Worm (Caenorhabditis elegans) whole organism, late embryonic: ENCODE measurements around the gene clec-243.

Experiments
- eyg-1 ChIP-seq: sonication (generic microtip); optimal IDR thresholded peaks from 2 replicates; lab custom pipeline; 2016; ENCODE audit warnings: missing genotype, missing genetic modification characterization, missing compliant biosample characterization
- hlh-30 ChIP-seq: sonication (generic microtip); optimal IDR thresholded peaks from 2 replicates; lab custom pipeline; 2017; ENCODE audit warnings: antibody characterized with exemption, missing genetic modification characterization, missing compliant biosample characterization; ENCODE audit not compliant: insufficient read depth
- nhr-11 ChIP-seq: fragments of 150-350 bp; optimal IDR thresholded peaks from 2 replicates; lab custom pipeline; 2014; ENCODE audit warnings: missing biosample characterization, missing genetic modification characterization
- odd-2 ChIP-seq: sonication (generic microtip); optimal IDR thresholded peaks from 2 replicates; lab custom pipeline; 2017; ENCODE audit warnings: antibody characterized with exemption, mild to moderate bottlenecking, missing genetic modification characterization, missing compliant biosample characterization
- pat-9 ChIP-seq: fragments of 200-800 bp; sonication (Bioruptor generic); optimal IDR thresholded peaks from 2 replicates; lab custom pipeline; 2018; ENCODE audit warnings: mild to moderate bottlenecking, missing genetic modification characterization, moderate library complexity, missing compliant biosample characterization
- pha-2 ChIP-seq: sonication (generic microtip); optimal IDR thresholded peaks from 2 replicates; lab custom pipeline; 2017; ENCODE audit warnings: mild to moderate bottlenecking, missing genetic modification characterization, missing compliant biosample characterization
- tbx-2 ChIP-seq: sonication (generic microtip); optimal IDR thresholded peaks from 2 replicates; lab custom pipeline; 2016; ENCODE audit warnings: missing genetic modification characterization, missing compliant biosample characterization
- unc-86 ChIP-seq: sonication (generic microtip); optimal IDR thresholded peaks from 2 replicates; lab custom pipeline; 2016; ENCODE audit warnings: missing genetic modification characterization, missing compliant biosample characterization

DNA sequence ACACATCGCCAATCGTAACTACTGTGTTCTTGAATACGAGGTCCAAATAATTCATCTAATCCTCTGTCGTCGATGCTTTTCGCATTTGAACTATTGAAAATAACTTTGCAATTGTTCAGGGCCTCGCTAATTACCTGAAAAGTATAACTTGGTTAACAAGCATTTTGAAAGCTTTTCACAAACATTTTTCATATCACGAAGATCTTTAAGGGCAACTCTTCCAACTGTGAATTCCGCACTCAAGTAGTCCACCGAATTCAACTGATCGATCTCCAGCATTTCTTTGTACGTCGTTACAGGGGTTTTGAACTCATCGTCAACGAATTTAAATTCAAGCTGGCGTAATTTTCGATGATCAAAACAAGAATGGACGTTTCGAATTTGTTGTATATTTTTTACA, 47.6 kb upstream of the clec-243 start:
- TF ChIP-seq pha-2 = no peak
- no peak for TF ChIP-seq unc-86 (tag; lab: Kevin White, UChicago)
- TF ChIP-seq tbx-2 (tag; lab: Kevin White, UChicago) = no peak
- TF ChIP-seq nhr-11 (tag; lab: Kevin White, UChicago) = no peak
- TF ChIP-seq odd-2 (tag; lab: Kevin White, UChicago) = no peak
- TF ChIP-seq eyg-1 = no peak
- no peak for TF ChIP-seq pat-9 (tag; lab: Kevin White, UChicago)
- TF ChIP-seq hlh-30 (tag; lab: Kevin White, UChicago) = no peak
